Worm (Caenorhabditis elegans): ENCODE data around the gene his-31.

DNA sequence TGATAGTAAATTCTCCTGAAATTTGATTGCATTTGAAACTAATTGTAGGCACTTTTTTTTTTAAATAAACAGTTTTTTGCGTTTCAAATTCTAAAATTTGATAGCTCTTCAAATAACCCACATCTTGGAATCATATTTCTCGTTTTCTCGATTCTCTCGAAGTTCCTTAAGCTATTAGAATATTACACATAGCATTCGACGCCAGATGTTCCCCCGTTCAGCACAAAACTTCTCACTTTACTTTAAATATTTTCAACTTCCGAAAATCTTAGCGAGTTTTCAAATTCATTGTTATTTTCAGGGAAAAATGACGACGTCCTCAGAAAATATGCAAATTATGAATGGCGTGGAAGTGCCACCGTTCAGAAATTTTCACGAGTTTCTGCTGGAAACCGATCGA, 45.9 kb upstream of the his-31 start, which contains the start of gene praf-3:
- TF ChIP-seq nhr-12 (tag; optimal IDR thresholded peaks at IDR 0.05) (no peak), sptf-1 (tag; optimal IDR thresholded peaks at IDR 0.05) (no peak), nhr-237 (tag; optimal IDR thresholded peaks at IDR 0.05) (no peak), zip-4 (GFP tag; optimal IDR thresholded peaks at IDR 0.05) (no peak), jun-1 (tag; optimal IDR thresholded peaks at IDR 0.05) (no peak), aly-2 (tag; optimal IDR thresholded peaks at IDR 0.05) (no peak), ama-1 (optimal IDR thresholded peaks at IDR 0.05) (no peak)

Measured in whole organism, L1 larva.